Worm (Caenorhabditis elegans): ENCODE data around the gene chca-1.
A peak's percentile ranks its signal among the peaks of the same experiment; 100 is the strongest.

chca-1 gene

ce11 chrIV:9677226-9677992 lies 26.2 kb downstream of the chca-1 start:
- TF ChIP-seq elt-2 (tag; optimal IDR thresholded peaks at IDR 0.05) (peak; percentile 70), nhr-28 (tag; optimal IDR thresholded peaks at IDR 0.05) (no peak), nhr-43 (tag; optimal IDR thresholded peaks at IDR 0.05; ENCODE audit: poor library complexity, severe bottlenecking) (peak; percentile 81), zag-1 (tag; optimal IDR thresholded peaks at IDR 0.05) (no peak), egl-27 (tag; optimal IDR thresholded peaks at IDR 0.05) (no peak), lin-39 (tag; optimal IDR thresholded peaks at IDR 0.05) (no peak), fkh-2 (tag; optimal IDR thresholded peaks at IDR 0.05) (no peak), egl-5 (tag; optimal IDR thresholded peaks at IDR 0.05) (no peak), snpc-4 (tag; optimal IDR thresholded peaks at IDR 0.05) (no peak), skn-1 (tag; optimal IDR thresholded peaks at IDR 0.05) (no peak), pqm-1 (tag; optimal IDR thresholded peaks at IDR 0.05) (peak; percentile 85), nhr-12 (tag; optimal IDR thresholded peaks at IDR 0.05) (no peak), nhr-237 (tag; optimal IDR thresholded peaks at IDR 0.05) (no peak), mml-1 (tag; optimal IDR thresholded peaks at IDR 0.05) (no peak), fkh-10 (GFP tag; optimal IDR thresholded peaks at IDR 0.05) (peak; percentile 74), ceh-82 (tag; optimal IDR thresholded peaks at IDR 0.05) (no peak), pha-4 (tag; optimal IDR thresholded peaks at IDR 0.05) (peak; percentile 83), fos-1 (tag; optimal IDR thresholded peaks at IDR 0.05) (no peak), ceh-16 (tag; optimal IDR thresholded peaks at IDR 0.05) (no peak), nhr-76 (tag; optimal IDR thresholded peaks at IDR 0.05) (no peak), jun-1 (tag; optimal IDR thresholded peaks at IDR 0.05) (peak; percentile 32), nhr-77 (tag; optimal IDR thresholded peaks at IDR 0.05) (no peak), unc-39 (tag; optimal IDR thresholded peaks at IDR 0.05) (no peak), elt-1 (tag; optimal IDR thresholded peaks at IDR 0.05) (no peak), unc-62 (GFP tag; optimal IDR thresholded peaks at IDR 0.05) (no peak), ztf-11 (tag; optimal IDR thresholded peaks at IDR 0.05) (no peak), hmg-11 (tag; optimal IDR thresholded peaks at IDR 0.05) (peak; percentile 60), ceh-9 (tag; optimal IDR thresholded peaks at IDR 0.05) (no peak), ztf-4 (tag; optimal IDR thresholded peaks at IDR 0.05) (no peak), nfya-1 (tag; optimal IDR thresholded peaks at IDR 0.05; ENCODE audit: insufficient read depth) (peak; percentile 85), nhr-23 (tag; optimal IDR thresholded peaks at IDR 0.05) (peak; percentile 79), mdl-1 (tag; optimal IDR thresholded peaks at IDR 0.05) (peak; percentile 96), eor-1 (tag; optimal IDR thresholded peaks at IDR 0.05) (no peak), R02D3.7 (tag; optimal IDR thresholded peaks at IDR 0.05) (no peak), ama-1 (optimal IDR thresholded peaks at IDR 0.05) (no peak), tbx-2 (tag; optimal IDR thresholded peaks at IDR 0.05) (peak; percentile 33), lin-15B (tag; optimal IDR thresholded peaks at IDR 0.05) (peak; percentile 7), sea-2 (GFP tag; optimal IDR thresholded peaks at IDR 0.05) (no peak), elt-3 (tag; optimal IDR thresholded peaks at IDR 0.05) (peak in 1 of 3 experiments; percentile 70), ZK546.5 (tag; optimal IDR thresholded peaks at IDR 0.05) (no peak), ceh-28 (tag; optimal IDR thresholded peaks at IDR 0.05) (peak; percentile 48), nhr-25 (tag; optimal IDR thresholded peaks at IDR 0.05) (peak; percentile 32)

- TF ChIP-seq mml-1 (tag; optimal IDR thresholded peaks at IDR 0.05): no peak
- TF ChIP-seq pha-4 (tag; optimal IDR thresholded peaks at IDR 0.05): no peak
- TF ChIP-seq nfya-1 (tag; optimal IDR thresholded peaks at IDR 0.05; ENCODE audit: insufficient read depth): no peak
- no peak for TF ChIP-seq elt-3 (tag; optimal IDR thresholded peaks at IDR 0.05)
- no peak for TF ChIP-seq ceh-9 (tag; optimal IDR thresholded peaks at IDR 0.05)
- TF ChIP-seq nhr-12 (tag; optimal IDR thresholded peaks at IDR 0.05): no peak
- no peak for TF ChIP-seq nhr-67 (tag; optimal IDR thresholded peaks at IDR 0.05)
- no peak for TF ChIP-seq nhr-28 (tag; optimal IDR thresholded peaks at IDR 0.05)
- no peak for TF ChIP-seq elt-1 (tag; optimal IDR thresholded peaks at IDR 0.05)
- no peak for TF ChIP-seq ceh-82 (tag; optimal IDR thresholded peaks at IDR 0.05)
- TF ChIP-seq lin-15B (tag; optimal IDR thresholded peaks at IDR 0.05): no peak
- TF ChIP-seq lin-39 (tag; optimal IDR thresholded peaks at IDR 0.05): no peak
- TF ChIP-seq skn-1 (tag; optimal IDR thresholded peaks at IDR 0.05): no peak
- TF ChIP-seq nhr-23 (tag; optimal IDR thresholded peaks at IDR 0.05): no peak
- TF ChIP-seq R02D3.7 (tag; optimal IDR thresholded peaks at IDR 0.05): no peak
- no peak for TF ChIP-seq ama-1 (optimal IDR thresholded peaks at IDR 0.05)
- no peak for TF ChIP-seq fkh-2 (tag; optimal IDR thresholded peaks at IDR 0.05)
- TF ChIP-seq nhr-77 (tag; optimal IDR thresholded peaks at IDR 0.05): no peak
Observed at ce11 chrIV:9678007-9678406, 26.8 kb downstream of the chca-1 start.
